Fruit fly (Drosophila melanogaster) whole organism: ENCODE results near the gene Deaf1.
A peak's percentile ranks its signal among the peaks of the same experiment; 100 is the strongest.

Source experiments
- CG8478 ChIP-seq: fragments of >200 bp; optimal IDR thresholded peaks from 2 replicates; lab custom pipeline; 2018; ENCODE audit warnings: inconsistent platforms
- Dll ChIP-seq: fragments of >200 bp; optimal IDR thresholded peaks from 2 replicates; lab custom pipeline; 2017
- EcR ChIP-seq, 2 experiments: fragments of >200 bp; optimal IDR thresholded peaks; 2 replicates each; lab custom pipeline; 2017; ENCODE audit warnings: missing biosample characterization in 2 of 2, missing genetic modification characterization in 2 of 2, missing genetic modification reagents in 2 of 2
- pan ChIP-seq: fragments of >200 bp; optimal IDR thresholded peaks from 2 replicates; lab custom pipeline; 2017
- psq ChIP-seq: fragments of >200 bp; optimal IDR thresholded peaks from 2 replicates; lab custom pipeline; 2017
- usp ChIP-seq: fragments of >200 bp; optimal IDR thresholded peaks from 2 replicates; lab custom pipeline; 2017; ENCODE audit warnings: missing biosample characterization, missing genetic modification characterization, mixed read lengths

The Deaf1 gene

DNA sequence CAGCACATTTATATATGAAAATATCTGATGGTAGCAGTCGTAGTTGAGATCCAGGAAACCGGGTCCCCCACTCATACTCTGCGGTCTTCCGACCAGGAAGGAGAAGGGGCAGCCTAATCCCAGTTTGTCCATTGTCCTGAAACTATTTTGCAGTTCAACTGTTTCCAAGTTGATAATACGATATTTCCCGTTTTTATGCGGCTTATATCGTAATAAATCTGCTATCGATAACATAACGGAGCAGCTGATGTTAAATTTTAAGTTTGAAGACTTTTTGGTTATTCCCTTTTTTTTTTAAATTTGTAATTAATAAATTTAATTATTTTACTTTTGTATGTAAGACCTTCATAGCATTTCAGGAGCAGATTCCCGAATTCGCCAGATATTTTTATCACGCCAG is 16.9 kb upstream of the Deaf1 start, which contains the start of gene CG14102:
TSS of gene CG14102 (minus strand) at position 187 of the 400 bp plus-strand sequence.
- TF ChIP-seq EcR (GFP tag; optimal IDR thresholded peaks at IDR 0.05; lab: Kevin White, UChicago) (no peak), usp (GFP tag; lab: Kevin White, UChicago) (no peak), CG8478 (lab: Kevin White, UChicago) (no peak), Dll (no peak)

DNA sequence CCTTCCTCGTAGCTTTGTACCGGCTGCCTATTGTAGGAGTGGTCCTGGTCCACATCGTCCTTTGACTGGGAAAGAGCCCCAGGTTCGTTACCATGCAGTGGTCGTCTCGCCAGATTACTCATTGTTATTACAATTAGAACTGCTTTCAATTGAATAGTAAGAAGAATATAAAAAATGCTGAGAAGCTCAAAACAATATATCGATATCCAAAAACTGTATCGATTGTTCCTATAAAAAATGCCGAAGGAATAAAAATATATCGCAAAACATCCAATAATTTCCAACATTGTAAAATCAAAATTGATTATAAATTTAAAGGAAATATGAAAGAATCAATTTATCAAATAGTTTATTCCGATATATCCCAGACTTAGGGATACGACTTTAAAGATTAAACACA is 13.1 kb upstream of the Deaf1 start, which contains the start of the genes TORIP and Ccdc58:
TSS of gene TORIP (minus strand) at position 173 of the 400 bp plus-strand sequence.
TSS of gene Ccdc58 (plus strand) at position 274 of the 400 bp plus-strand sequence.
- no peak for TF ChIP-seq EcR (GFP tag; optimal IDR thresholded peaks at IDR 0.05; lab: Kevin White, UChicago)
- no peak for TF ChIP-seq pan
- TF ChIP-seq psq (lab: Kevin White, UChicago), result no peak
- TF ChIP-seq CG8478 (lab: Kevin White, UChicago), result no peak
- no peak for TF ChIP-seq Dll
- no peak for TF ChIP-seq usp (GFP tag; lab: Kevin White, UChicago)

DNA sequence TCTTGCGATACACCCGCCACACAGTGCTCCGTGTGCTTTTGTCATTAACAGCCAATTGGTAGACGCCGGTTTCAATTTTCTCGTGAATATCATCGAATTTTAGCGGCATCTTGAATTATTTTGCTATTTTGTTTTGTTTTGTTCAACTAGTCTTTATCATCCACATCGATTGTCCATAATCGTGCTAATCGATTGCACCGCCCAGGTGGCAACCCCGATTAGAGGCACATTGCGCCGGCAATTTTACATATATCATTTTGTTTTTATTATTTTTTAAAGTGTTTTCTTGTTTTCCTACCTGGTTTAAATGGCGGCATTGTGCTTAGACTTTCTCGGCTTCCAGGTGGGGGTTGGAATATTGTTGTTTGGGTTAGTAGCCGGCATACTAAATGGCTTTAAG is 12.1 kb upstream of the Deaf1 start, which contains the start of gene CG34116:
TSS of gene CG34116 (minus strand) at position 142 of the 400 bp plus-strand sequence.
- no peak for TF ChIP-seq Dll
- no peak for TF ChIP-seq CG8478 (lab: Kevin White, UChicago)
- TF ChIP-seq psq (lab: Kevin White, UChicago), result no peak
- TF ChIP-seq usp (GFP tag; lab: Kevin White, UChicago), result no peak
- TF ChIP-seq pan, result no peak
- TF ChIP-seq EcR (GFP tag; optimal IDR thresholded peaks at IDR 0.05; lab: Kevin White, UChicago), result no peak

DNA sequence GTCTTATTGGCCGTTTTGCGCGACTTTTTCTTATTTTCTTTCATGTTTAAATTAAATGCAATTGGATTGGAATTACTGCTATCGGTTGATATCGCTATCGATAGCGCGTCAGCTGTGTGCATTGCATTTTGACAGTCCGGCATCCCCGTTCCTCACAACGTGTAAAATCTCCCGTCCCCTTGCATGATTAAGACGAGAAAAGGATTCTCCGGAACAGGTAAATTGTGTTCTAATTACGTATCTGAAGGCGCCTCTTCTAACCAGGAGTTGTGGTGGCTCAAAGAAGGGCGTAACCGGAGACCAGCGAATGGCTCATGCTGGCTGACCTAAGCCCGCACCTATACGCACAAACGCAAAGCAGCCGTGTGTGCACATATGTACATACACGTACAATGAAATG is 10.9 kb upstream of the Deaf1 start, which contains the start of the genes CG14104 and Kap-alpha1:
TSS of gene CG14104 (minus strand) at position 97 of the 400 bp plus-strand sequence.
TSS of gene Kap-alpha1 (plus strand) at position 130 of the 400 bp plus-strand sequence.
- no peak for TF ChIP-seq pan
- no peak for TF ChIP-seq psq (lab: Kevin White, UChicago)
- TF ChIP-seq CG8478 (lab: Kevin White, UChicago), result no peak
- TF ChIP-seq EcR (GFP tag; optimal IDR thresholded peaks at IDR 0.05; lab: Kevin White, UChicago), result no peak
- TF ChIP-seq usp (GFP tag; lab: Kevin White, UChicago), result no peak
- TF ChIP-seq Dll, result no peak

DNA sequence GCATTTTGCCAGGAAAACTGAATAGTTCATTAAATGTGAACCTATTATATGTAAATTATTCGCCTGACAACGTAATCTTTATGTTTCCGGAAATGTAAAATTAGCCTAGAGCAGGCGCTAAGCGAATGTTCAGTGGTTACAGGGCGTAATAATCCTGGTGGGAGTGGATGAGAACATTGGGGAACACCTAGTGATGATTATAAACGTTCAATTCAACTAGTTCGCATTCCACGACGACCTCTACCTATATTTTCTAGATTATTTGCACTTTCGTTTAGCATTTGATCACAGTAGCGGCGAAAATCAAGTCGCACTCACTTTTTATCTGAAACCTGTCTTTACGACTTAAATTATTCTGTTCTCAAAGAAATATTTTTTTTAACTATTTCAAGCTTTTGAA is 10.5 kb upstream of the Deaf1 start:
- TF ChIP-seq EcR (GFP tag; optimal IDR thresholded peaks at IDR 0.05; lab: Kevin White, UChicago) (no peak), usp (GFP tag; lab: Kevin White, UChicago) (no peak), psq (lab: Kevin White, UChicago) (no peak), CG8478 (lab: Kevin White, UChicago) (no peak), Dll (no peak), pan (no peak)

DNA sequence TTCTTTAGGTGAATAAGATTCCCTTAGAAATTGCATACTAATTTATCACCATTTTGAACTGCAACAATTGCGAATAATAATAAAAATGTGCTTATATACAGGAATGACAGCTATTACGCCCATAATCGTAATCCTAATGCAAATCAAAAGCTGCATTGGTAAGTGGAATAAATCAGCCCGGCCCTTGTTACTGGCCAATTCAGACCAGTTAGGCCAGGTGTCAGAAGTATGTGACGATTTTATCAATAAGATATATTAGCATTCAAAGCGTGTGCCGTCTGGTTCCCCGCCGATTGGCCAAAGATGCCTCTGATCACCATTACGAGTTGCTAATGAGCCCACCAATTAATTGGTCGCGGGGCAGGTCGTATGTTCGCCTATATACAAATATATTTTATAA is 5.5 kb upstream of the Deaf1 start:
- no peak for TF ChIP-seq Dll
- no peak for TF ChIP-seq EcR (GFP tag; optimal IDR thresholded peaks at IDR 0.05; lab: Kevin White, UChicago)
- no peak for TF ChIP-seq pan
- no peak for TF ChIP-seq psq (lab: Kevin White, UChicago)

DNA sequence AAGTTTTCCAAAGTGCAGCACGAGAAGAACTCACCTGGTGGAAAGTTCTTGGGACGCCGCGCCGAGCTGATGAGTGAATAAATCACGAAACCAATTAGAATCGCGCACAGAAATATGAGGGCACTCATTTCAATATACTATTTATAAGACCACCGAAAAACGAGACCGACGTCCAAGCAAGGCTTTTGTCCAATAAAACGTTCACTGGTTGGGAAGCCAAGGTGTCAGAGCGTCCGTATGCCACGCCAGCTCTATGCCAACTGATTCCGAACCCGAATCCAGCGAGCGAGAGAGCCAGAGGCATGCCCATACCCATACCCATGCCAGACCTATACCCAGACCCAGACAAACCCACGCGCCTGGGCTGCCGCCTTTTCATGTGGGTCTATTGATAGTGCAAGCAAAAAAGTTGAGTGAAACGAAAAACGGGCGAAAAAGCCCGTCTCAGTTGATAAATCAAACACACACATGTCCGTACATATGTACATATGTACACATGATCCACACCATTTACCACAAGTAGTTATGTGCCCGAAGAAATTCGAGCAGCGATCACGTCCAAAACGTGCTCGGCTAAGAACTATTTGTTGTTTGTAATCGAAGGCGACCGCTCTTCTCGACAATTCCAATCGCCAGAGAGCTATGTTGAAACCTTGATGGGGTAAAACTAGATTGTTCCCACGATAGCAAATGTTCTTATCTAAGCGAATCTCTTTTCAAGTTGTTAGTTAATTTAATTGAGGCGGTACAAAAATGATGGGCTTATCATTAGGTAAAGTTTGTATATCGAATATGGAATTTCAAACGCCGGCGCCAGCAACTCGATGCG is 4.7 kb upstream of the Deaf1 start, which contains the start of gene Cyp305a1:
TSS of gene Cyp305a1 (minus strand) at position 265 of the 829 bp plus-strand sequence.
- TF ChIP-seq Dll (no peak), EcR (GFP tag; optimal IDR thresholded peaks at IDR 0.05; lab: Kevin White, UChicago) (no peak), CG8478 (lab: Kevin White, UChicago) (no peak), usp (GFP tag; lab: Kevin White, UChicago) (no peak), psq (lab: Kevin White, UChicago) (no peak), pan (no peak)

DNA sequence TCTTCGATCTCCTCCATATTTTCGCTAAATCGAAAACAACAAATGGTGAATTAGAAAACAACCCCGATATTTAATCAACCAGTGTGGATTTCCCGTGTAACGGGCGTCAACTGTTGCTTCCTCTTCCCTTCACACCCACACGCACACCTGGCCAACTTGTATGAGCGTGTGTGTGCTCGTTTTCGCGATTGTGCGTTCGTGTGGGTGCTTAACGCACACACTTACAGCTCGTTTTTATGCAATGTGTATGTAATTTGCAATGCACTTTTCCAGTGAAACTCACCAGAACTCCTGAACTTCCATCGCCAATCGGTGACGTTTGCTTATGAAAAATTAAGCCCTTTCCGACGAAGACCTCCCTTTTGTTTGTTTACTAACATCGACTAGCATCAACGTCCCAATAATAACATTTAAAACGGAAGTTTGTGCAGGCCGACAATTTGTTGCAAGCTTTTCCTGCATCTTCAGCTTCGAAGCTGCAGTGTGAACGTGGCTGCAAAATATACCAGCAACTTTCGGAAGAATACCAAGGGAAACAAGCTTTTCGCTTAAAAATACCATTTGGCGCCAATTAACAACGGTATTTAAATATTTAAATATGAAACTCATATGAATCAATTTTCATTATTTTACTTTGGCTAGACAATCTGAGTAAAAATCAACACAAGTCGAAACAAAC is 2.4 kb upstream of the Deaf1 start, which contains the start of gene cyc:
TSS of gene cyc (minus strand) at position 467 of the 679 bp plus-strand sequence.
- TF ChIP-seq EcR (GFP tag; optimal IDR thresholded peaks at IDR 0.05; lab: Kevin White, UChicago) (no peak), CG8478 (lab: Kevin White, UChicago) (peak; percentile 33), usp (GFP tag; lab: Kevin White, UChicago) (no peak)

DNA sequence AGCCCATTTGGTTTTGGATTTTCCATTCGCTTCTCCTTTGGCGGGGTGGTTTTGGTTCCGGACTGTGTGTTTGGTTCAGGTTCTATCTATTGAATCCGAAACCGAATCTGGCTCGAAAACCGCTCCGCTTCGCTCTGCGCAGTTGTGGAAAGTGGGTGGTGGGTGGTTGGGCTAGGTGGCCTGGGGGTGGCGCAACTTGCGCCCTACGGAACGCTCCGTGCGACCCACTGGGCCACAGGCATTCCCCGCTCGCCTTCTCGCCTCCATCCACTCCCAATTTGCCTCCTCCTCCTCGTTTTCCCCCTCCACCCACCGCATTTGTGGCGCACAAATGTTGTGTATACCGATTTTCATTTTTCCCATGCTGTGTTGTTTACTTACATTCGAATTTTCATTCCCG is 727 bp downstream of the Deaf1 start:
- TF ChIP-seq Dll (no peak), EcR (GFP tag; optimal IDR thresholded peaks at IDR 0.05; lab: Kevin White, UChicago) (no peak), pan (no peak), usp (GFP tag; lab: Kevin White, UChicago) (no peak), psq (lab: Kevin White, UChicago) (no peak), CG8478 (lab: Kevin White, UChicago) (no peak)

DNA sequence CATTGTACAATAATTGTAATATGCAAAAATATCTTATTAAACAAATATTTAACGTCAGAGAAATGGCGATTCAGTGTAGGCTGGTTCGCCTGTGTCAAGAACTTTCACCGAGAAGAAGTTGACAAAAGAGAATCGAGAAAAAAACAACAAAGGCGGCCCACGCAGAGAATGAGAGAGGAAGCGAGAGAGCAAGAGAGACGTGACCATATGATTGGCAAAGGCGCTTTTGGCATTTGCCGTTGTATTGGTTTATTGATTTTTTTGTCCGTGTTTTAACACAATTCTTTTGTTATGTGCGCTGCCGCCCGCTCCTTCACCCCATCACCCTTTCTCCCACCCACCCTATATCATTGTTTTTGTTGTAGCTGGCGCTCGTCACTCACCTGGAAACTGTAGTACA is 15.3 kb downstream of the Deaf1 start:
- TF ChIP-seq usp (GFP tag; lab: Kevin White, UChicago) (no peak), psq (lab: Kevin White, UChicago) (no peak), pan (no peak), CG8478 (lab: Kevin White, UChicago) (no peak), EcR (GFP tag; optimal IDR thresholded peaks at IDR 0.05; lab: Kevin White, UChicago) (no peak), Dll (no peak)

DNA sequence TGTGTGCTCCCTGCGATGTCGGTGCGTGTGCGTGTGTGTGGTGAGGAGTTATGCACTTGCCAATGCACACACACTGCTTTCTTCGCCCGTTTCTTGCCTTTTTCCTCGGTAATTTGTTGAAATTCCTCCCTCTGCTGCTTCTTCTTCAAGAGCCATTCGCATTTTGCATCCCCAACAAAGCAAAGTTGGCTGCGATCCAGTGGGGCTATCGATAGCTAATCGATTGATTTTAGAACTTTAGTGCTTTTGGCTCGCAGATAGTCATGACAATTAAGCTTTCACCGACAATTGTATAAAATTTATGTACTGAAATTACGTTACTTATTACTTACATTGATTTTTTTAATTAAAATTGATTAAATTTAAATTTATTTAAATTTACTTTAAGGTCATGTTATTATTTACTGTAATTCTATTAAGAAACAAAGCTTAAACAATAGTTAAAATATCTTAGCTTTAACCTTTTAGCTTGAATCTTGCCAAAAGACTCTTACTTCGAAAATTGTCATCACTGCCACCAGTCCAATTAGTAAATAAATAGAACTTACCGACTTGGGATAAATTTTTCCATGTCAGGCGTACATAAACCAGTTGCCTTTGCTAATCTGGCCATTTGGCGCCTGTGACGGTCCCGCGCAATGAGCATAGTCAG is 16.3 kb downstream of the Deaf1 start, which contains the start of the genes trc and CG32221:
TSS of gene trc (minus strand) at position 162 of the 652 bp plus-strand sequence.
TSS of gene CG32221 (plus strand) at position 528 of the 652 bp plus-strand sequence.
- TF ChIP-seq EcR (GFP tag; optimal IDR thresholded peaks at IDR 0.05; lab: Kevin White, UChicago) (no peak), CG8478 (lab: Kevin White, UChicago) (no peak), pan (no peak), psq (lab: Kevin White, UChicago) (no peak)
